Worm (Caenorhabditis elegans): Measurements from ENCODE around the gene ceh-60.

ceh-60 gene

ce11 chrX:6473698-6474314 lies 56.1 kb downstream of the ceh-60 start, which contains the start of the genes C15B12.4 and C15B12.8:
Gene C15B12.4, minus strand, starts transcription at chrX:6473748.
Gene C15B12.8, plus strand, starts transcription at chrX:6474264.
- TF ChIP-seq pha-4 (tag; optimal IDR thresholded peaks at IDR 0.05) (no peak), ces-1 (GFP tag; optimal IDR thresholded peaks at IDR 0.05) (no peak), mep-1 (tag; optimal IDR thresholded peaks at IDR 0.05) (no peak), drap-1 (GFP tag; optimal IDR thresholded peaks at IDR 0.05) (no peak), elt-3 (tag; optimal IDR thresholded peaks at IDR 0.05) (no peak), nhr-76 (tag; optimal IDR thresholded peaks at IDR 0.05) (no peak), ceh-83 (GFP tag; optimal IDR thresholded peaks at IDR 0.05) (no peak), snpc-4 (tag; optimal IDR thresholded peaks at IDR 0.05) (no peak), ceh-39 (tag; optimal IDR thresholded peaks at IDR 0.05) (no peak), elt-1 (tag; optimal IDR thresholded peaks at IDR 0.05; ENCODE audit: borderline replicate concordance, insufficient read depth) (no peak)

All from whole organism, mixed stage, embryonic.